Fruit fly (Drosophila melanogaster): Measurements from ENCODE around the gene CG13625.

DNA sequence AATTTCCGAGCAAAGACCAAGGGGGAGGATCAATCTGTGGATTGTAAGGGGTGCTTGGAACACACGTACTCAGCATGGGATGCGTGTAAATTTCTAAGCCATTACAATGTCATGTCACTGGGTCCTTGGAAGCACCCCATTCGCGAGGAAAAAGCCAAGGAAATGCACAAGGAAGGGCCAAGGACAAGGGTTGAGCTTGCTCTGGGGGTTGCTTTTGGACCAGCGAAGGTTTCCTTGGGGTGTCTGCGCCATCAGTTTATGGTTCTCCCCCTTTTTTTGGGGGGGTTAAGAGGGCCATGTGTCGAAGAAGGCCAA lies 4.0 kb downstream of the CG13625 start:
- TF ChIP-seq Myc (optimal IDR thresholded peaks at IDR 0.05): no peak
- TF ChIP-seq ey (GFP tag; optimal IDR thresholded peaks at IDR 0.05): no peak
- TF ChIP-seq Dfd (GFP tag; optimal IDR thresholded peaks at IDR 0.05): no peak
- TF ChIP-seq h (GFP tag; optimal IDR thresholded peaks at IDR 0.05): no peak
- no peak for TF ChIP-seq br (GFP tag; optimal IDR thresholded peaks at IDR 0.05)
- TF ChIP-seq usp (GFP tag; optimal IDR thresholded peaks at IDR 0.05): no peak
